Worm (Caenorhabditis elegans): ENCODE data around the gene T04H1.12.
A peak's percentile ranks its signal among the peaks of the same experiment; 100 is the strongest.

Gene T04H1.12

DNA sequence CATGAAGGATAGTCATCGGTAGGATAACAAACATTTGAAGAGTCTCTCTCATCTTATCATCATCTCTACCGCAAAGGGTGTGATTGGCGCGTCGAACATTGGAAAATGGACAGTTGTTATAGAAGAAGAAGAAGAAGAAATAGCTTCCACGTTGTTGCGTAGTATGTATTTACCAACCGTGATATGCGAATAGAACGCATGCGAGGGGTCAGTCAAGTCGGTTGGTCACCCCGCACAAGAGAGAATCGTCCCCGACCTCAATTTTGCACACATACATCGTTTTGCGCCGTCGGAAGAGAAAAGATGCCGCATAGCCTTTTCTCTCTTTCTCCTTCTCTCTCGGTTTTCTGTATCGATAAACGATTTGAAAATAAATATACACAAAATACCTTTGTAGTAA lies 39.6 kb downstream of the T04H1.12 start:
- TF ChIP-seq W03F9.2 (tag; optimal IDR thresholded peaks at IDR 0.05) (no peak), him-1 (tag; optimal IDR thresholded peaks at IDR 0.05) (no peak), dao-5 (tag; optimal IDR thresholded peaks at IDR 0.05) (no peak)

DNA sequence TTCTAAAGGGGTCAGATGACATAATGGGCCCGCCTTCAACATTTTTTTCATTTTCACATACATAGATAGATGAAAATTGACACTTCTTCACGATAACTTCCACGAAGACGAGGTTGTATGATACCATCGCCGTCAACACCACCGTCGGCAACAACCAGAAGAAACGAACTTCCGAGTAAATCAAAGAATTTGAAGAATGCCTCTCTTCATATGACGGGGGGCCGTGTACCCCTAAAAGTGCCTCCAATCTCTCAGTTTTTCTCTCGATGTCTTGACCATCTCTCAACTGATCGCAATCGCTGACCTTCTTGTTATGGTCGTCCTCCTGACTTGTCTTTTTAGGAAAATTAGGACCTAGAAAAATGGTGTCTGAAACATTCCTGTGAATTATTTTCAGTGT lies 40.1 kb downstream of the T04H1.12 start:
- no peak for TF ChIP-seq him-1 (tag; optimal IDR thresholded peaks at IDR 0.05)
- no peak for TF ChIP-seq dao-5 (tag; optimal IDR thresholded peaks at IDR 0.05)
- TF ChIP-seq W03F9.2 (tag; optimal IDR thresholded peaks at IDR 0.05), result no peak

- TF ChIP-seq him-1 (tag; optimal IDR thresholded peaks at IDR 0.05) (no peak), dao-5 (tag; optimal IDR thresholded peaks at IDR 0.05) (no peak), W03F9.2 (tag; optimal IDR thresholded peaks at IDR 0.05) (no peak)
Measured at ce11 chrV:12296122-12296521, 40.7 kb downstream of the T04H1.12 start.

ce11 chrV:12296794-12297193 lies 41.4 kb downstream of the T04H1.12 start:
- TF ChIP-seq dao-5 (tag; optimal IDR thresholded peaks at IDR 0.05), result no peak
- no peak for TF ChIP-seq W03F9.2 (tag; optimal IDR thresholded peaks at IDR 0.05)
- TF ChIP-seq him-1 (tag; optimal IDR thresholded peaks at IDR 0.05), result no peak

DNA sequence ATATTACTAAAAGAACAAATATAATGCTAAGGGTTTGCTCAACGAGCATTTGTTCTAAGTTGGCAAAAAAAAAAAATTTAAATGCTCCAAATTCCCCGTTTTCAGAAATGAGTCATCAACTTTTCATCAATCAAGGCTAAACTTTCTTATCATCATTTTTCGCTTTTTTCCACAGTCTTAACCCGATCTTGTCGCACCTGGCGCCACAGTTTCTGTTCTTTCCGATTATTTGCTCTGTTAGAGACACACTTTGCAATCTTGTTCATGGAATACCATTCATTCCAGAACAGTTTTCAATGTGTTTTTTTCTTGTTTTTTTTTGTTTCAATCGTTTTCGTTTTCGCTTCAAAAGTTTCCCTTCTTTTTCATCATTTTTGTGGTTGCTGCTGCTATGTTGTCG lies 42.7 kb downstream of the T04H1.12 start:
- TF ChIP-seq W03F9.2 (tag; optimal IDR thresholded peaks at IDR 0.05) (no peak), dao-5 (tag; optimal IDR thresholded peaks at IDR 0.05) (no peak), him-1 (tag; optimal IDR thresholded peaks at IDR 0.05) (no peak)

ce11 chrV:12299244-12299766 lies 43.9 kb downstream of the T04H1.12 start:
- TF ChIP-seq him-1 (tag; optimal IDR thresholded peaks at IDR 0.05) (no peak), W03F9.2 (tag; optimal IDR thresholded peaks at IDR 0.05) (no peak)

DNA sequence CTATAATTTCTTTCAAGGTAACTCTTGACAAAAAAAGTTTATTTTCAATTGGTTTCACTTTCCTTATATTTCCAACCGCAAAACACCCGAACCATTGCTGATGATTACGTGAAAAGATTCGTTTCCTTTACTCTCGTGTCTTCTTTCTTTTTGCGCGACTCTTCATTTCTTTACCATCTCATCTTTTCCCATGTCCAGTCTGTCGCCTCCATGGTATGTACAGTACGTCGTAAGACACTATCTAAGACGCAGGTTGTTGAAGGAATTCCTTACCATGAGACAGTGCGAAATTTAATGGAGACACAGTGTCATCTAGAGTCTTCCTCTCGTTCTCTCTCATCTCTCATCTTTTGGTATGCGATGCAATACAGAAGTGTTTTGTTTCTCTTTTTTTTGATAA lies 44.7 kb downstream of the T04H1.12 start:
- TF ChIP-seq dao-5 (tag; optimal IDR thresholded peaks at IDR 0.05) (no peak), W03F9.2 (tag; optimal IDR thresholded peaks at IDR 0.05) (no peak), him-1 (tag; optimal IDR thresholded peaks at IDR 0.05) (no peak)

DNA sequence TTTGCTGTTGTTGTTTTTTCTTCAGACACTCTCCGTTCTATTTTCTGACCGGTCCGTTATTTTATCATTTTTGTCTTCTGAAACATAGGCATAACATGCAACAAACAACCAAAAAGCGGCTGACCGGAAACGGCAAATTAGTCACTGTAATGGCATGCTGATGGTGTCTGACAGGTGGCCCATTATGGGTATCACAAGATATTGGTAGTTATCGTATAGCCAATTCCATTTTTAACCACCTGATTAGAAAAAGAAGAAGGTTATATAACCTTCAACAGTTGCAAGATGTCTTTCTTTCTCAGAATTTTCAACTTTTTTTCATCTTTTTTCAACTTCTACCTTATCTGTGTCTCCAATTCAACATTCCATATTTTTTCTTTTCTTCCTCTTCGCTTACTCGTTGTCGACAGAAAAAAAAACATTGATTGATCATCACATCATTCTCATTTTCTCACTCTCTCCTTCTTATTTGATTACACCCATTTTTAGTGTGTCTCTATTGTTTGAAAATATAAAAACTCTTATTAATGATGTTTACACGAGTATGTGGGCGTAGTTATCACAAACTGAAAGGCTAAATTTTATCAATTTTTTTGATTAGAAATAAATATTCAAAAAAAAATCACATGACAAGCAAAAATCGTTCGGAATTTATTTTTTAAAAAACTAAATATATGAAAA lies 45.5 kb downstream of the T04H1.12 start:
- no peak for TF ChIP-seq dao-5 (tag; optimal IDR thresholded peaks at IDR 0.05)
- TF ChIP-seq W03F9.2 (tag; optimal IDR thresholded peaks at IDR 0.05), result no peak
- TF ChIP-seq him-1 (tag; optimal IDR thresholded peaks at IDR 0.05), result no peak

ce11 chrV:12301985-12302591 lies 46.6 kb downstream of the T04H1.12 start, which contains the start of the genes frm-7 and F55C5.17:
frm-7 (plus strand) TSS chrV:12302484.
F55C5.17 (plus strand) TSS chrV:12302541.
- TF ChIP-seq W03F9.2 (tag; optimal IDR thresholded peaks at IDR 0.05), result no peak
- no peak for TF ChIP-seq him-1 (tag; optimal IDR thresholded peaks at IDR 0.05)
- TF ChIP-seq dao-5 (tag; optimal IDR thresholded peaks at IDR 0.05), result no peak

ce11 chrV:12303453-12304077 lies 48.1 kb downstream of the T04H1.12 start:
- TF ChIP-seq dao-5 (tag; optimal IDR thresholded peaks at IDR 0.05), result peak; percentile 97
- TF ChIP-seq him-1 (tag; optimal IDR thresholded peaks at IDR 0.05), result peak; percentile 97
- peak; percentile 59 for TF ChIP-seq W03F9.2 (tag; optimal IDR thresholded peaks at IDR 0.05)

DNA sequence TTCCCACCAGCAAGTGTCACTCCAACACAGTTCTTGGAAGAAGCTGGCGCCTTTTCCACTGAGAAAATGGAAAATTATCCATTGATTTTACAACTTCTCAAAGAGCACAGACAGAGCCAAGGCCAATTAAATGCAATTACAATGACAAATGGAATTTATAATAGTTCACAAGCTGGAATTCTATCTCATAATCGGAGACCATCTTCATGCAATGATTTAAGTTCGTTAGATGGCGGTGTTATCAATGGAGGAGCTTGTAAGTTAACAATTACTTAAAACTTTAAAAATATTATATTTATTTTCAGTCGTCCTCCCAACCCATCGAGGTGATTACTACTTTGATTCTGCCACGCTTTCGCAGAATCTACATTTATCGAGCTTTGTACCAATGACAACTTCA lies 50.2 kb downstream of the T04H1.12 start:
- TF ChIP-seq him-1 (tag; optimal IDR thresholded peaks at IDR 0.05), result no peak
- TF ChIP-seq dao-5 (tag; optimal IDR thresholded peaks at IDR 0.05), result no peak
- no peak for TF ChIP-seq W03F9.2 (tag; optimal IDR thresholded peaks at IDR 0.05)
